Fruit fly (Drosophila melanogaster): Measurements from ENCODE around the gene Cyt-b5-r.

Gene Cyt-b5-r

dm6 chr2L:16790671-16791270, at the start of gene Cyt-b5-r:
Cyt-b5-r (minus strand) TSS chr2L:16790721.
- TF ChIP-seq psq (optimal IDR thresholded peaks at IDR 0.05) (no peak), h (optimal IDR thresholded peaks at IDR 0.05) (no peak), Myc (optimal IDR thresholded peaks at IDR 0.05) (no peak), insv (optimal IDR thresholded peaks at IDR 0.05) (no peak), ttk (optimal IDR thresholded peaks at IDR 0.05) (no peak), Sin3A (optimal IDR thresholded peaks at IDR 0.05) (no peak)

dm6 chr2L:16839665-16840064, 49.1 kb upstream of the Cyt-b5-r start:
- TF ChIP-seq h (optimal IDR thresholded peaks at IDR 0.05) = no peak

dm6 chr2L:16837672-16838071, 47.2 kb upstream of the Cyt-b5-r start, which contains the start of the genes SclA and SclB:
SclA (plus strand) TSS chr2L:16837972.
SclB (plus strand) TSS chr2L:16837972.
- TF ChIP-seq Sin3A (optimal IDR thresholded peaks at IDR 0.05) (no peak), ttk (optimal IDR thresholded peaks at IDR 0.05) (no peak), psq (optimal IDR thresholded peaks at IDR 0.05) (no peak), insv (optimal IDR thresholded peaks at IDR 0.05) (no peak), h (optimal IDR thresholded peaks at IDR 0.05) (no peak), Myc (optimal IDR thresholded peaks at IDR 0.05) (no peak)

dm6 chr2L:16837158-16837557, 46.6 kb upstream of the Cyt-b5-r start, which contains the start of gene Nepl9:
Nepl9 (minus strand) TSS chr2L:16837258.
- no peak for TF ChIP-seq Myc (optimal IDR thresholded peaks at IDR 0.05)

- TF ChIP-seq insv (optimal IDR thresholded peaks at IDR 0.05) = no peak
- TF ChIP-seq Myc (optimal IDR thresholded peaks at IDR 0.05) = no peak
- no peak for TF ChIP-seq h (optimal IDR thresholded peaks at IDR 0.05)
- no peak for TF ChIP-seq psq (optimal IDR thresholded peaks at IDR 0.05)
- TF ChIP-seq Sin3A (optimal IDR thresholded peaks at IDR 0.05) = no peak
- TF ChIP-seq ttk (optimal IDR thresholded peaks at IDR 0.05) = no peak
These were observed 43.9 kb upstream of the Cyt-b5-r start, which contains the start of gene CG13282 for dm6 chr2L:16834402-16834801. CG13282 (minus strand) TSS chr2L:16834502.

dm6 chr2L:16826872-16827506, 36.5 kb upstream of the Cyt-b5-r start, which contains the start of gene AspRS-m:
AspRS-m (plus strand) TSS chr2L:16827078.
- no peak for TF ChIP-seq h (optimal IDR thresholded peaks at IDR 0.05)
- no peak for TF ChIP-seq Myc (optimal IDR thresholded peaks at IDR 0.05)
- TF ChIP-seq insv (optimal IDR thresholded peaks at IDR 0.05) = no peak
- TF ChIP-seq psq (optimal IDR thresholded peaks at IDR 0.05) = no peak
- no peak for TF ChIP-seq ttk (optimal IDR thresholded peaks at IDR 0.05)
- TF ChIP-seq Sin3A (optimal IDR thresholded peaks at IDR 0.05) = no peak

dm6 chr2L:16824905-16825333, 34.4 kb upstream of the Cyt-b5-r start, which contains the start of gene Cse1:
Cse1 (minus strand) TSS chr2L:16825207.
- TF ChIP-seq psq (optimal IDR thresholded peaks at IDR 0.05) = no peak
- no peak for TF ChIP-seq insv (optimal IDR thresholded peaks at IDR 0.05)
- TF ChIP-seq h (optimal IDR thresholded peaks at IDR 0.05) = no peak
- no peak for TF ChIP-seq ttk (optimal IDR thresholded peaks at IDR 0.05)
- TF ChIP-seq Myc (optimal IDR thresholded peaks at IDR 0.05) = no peak
- TF ChIP-seq Sin3A (optimal IDR thresholded peaks at IDR 0.05) = no peak

- TF ChIP-seq insv (optimal IDR thresholded peaks at IDR 0.05) = no peak
- TF ChIP-seq Myc (optimal IDR thresholded peaks at IDR 0.05) = no peak
- no peak for TF ChIP-seq psq (optimal IDR thresholded peaks at IDR 0.05)
- no peak for TF ChIP-seq ttk (optimal IDR thresholded peaks at IDR 0.05)
- TF ChIP-seq h (optimal IDR thresholded peaks at IDR 0.05) = no peak
- no peak for TF ChIP-seq Sin3A (optimal IDR thresholded peaks at IDR 0.05)
These were observed 30.5 kb upstream of the Cyt-b5-r start, which contains the start of gene CG13280 for dm6 chr2L:16820993-16821392. CG13280 (minus strand) TSS chr2L:16821093.

dm6 chr2L:16819714-16820113, 29.2 kb upstream of the Cyt-b5-r start:
- TF ChIP-seq insv (optimal IDR thresholded peaks at IDR 0.05) = no peak
- no peak for TF ChIP-seq h (optimal IDR thresholded peaks at IDR 0.05)
- no peak for TF ChIP-seq Sin3A (optimal IDR thresholded peaks at IDR 0.05)
- no peak for TF ChIP-seq psq (optimal IDR thresholded peaks at IDR 0.05)
- no peak for TF ChIP-seq Myc (optimal IDR thresholded peaks at IDR 0.05)
- no peak for TF ChIP-seq ttk (optimal IDR thresholded peaks at IDR 0.05)

- TF ChIP-seq h (optimal IDR thresholded peaks at IDR 0.05) (no peak), ttk (optimal IDR thresholded peaks at IDR 0.05) (no peak), Sin3A (optimal IDR thresholded peaks at IDR 0.05) (no peak), psq (optimal IDR thresholded peaks at IDR 0.05) (no peak), Myc (optimal IDR thresholded peaks at IDR 0.05) (no peak), insv (optimal IDR thresholded peaks at IDR 0.05) (no peak)
These were observed 27.9 kb upstream of the Cyt-b5-r start for dm6 chr2L:16818335-16818973.

dm6 chr2L:16817421-16818101, 27.0 kb upstream of the Cyt-b5-r start:
- TF ChIP-seq h (optimal IDR thresholded peaks at IDR 0.05) (no peak), Myc (optimal IDR thresholded peaks at IDR 0.05) (no peak), psq (optimal IDR thresholded peaks at IDR 0.05) (no peak)

dm6 chr2L:16816750-16817087, 26.2 kb upstream of the Cyt-b5-r start:
- TF ChIP-seq psq (optimal IDR thresholded peaks at IDR 0.05) (no peak), Sin3A (optimal IDR thresholded peaks at IDR 0.05) (no peak), insv (optimal IDR thresholded peaks at IDR 0.05) (no peak), h (optimal IDR thresholded peaks at IDR 0.05) (no peak), ttk (optimal IDR thresholded peaks at IDR 0.05) (no peak), Myc (optimal IDR thresholded peaks at IDR 0.05) (no peak)

All from Kc167 (cell line).